Worm (Caenorhabditis elegans) whole organism, L4 larva: ENCODE measurements around the gene T07C4.3.

ENCODE experiments used
- F10B5.3 ChIP-seq: sonication (generic microtip); optimal IDR thresholded peaks from 2 replicates; lab custom pipeline; 2016; ENCODE audit warnings: mild to moderate bottlenecking, missing genetic modification characterization, missing compliant biosample characterization
- F26F4.8 ChIP-seq: fragments of 200-800 bp; sonication (Bioruptor generic); conservative IDR thresholded peaks from 2 replicates; pipeline ENCODE4 v1.3.6; 2022; ENCODE audit warnings: missing genetic modification characterization, missing compliant biosample characterization
- F37D6.2 ChIP-seq: sonication (generic microtip); optimal IDR thresholded peaks from 2 replicates; lab custom pipeline; 2016; ENCODE audit warnings: mild to moderate bottlenecking, missing genetic modification characterization, missing compliant biosample characterization
- R02D3.7 ChIP-seq: fragments of 150-350 bp; sonication (generic microtip); optimal IDR thresholded peaks from 3 replicates; lab custom pipeline; 2014; ENCODE audit warnings: missing biosample characterization, missing genetic modification characterization
- aha-1 ChIP-seq: fragments of 150-350 bp; peaks from one replicate; lab custom pipeline; 2014; ENCODE audit warnings: missing biosample characterization, missing genetic modification characterization
- arid-1 ChIP-seq: fragments of 200-800 bp; sonication (Bioruptor generic); conservative IDR thresholded peaks from 2 replicates; pipeline ENCODE4 v1.3.6; 2022; ENCODE audit warnings: missing genetic modification reagents, missing genetic modification characterization, missing compliant biosample characterization
- attf-4 ChIP-seq: sonication (generic microtip); optimal IDR thresholded peaks from 3 replicates; lab custom pipeline; 2017; ENCODE audit warnings: missing biosample characterization, missing genetic modification characterization
- ceh-82 ChIP-seq: sonication (generic microtip); optimal IDR thresholded peaks from 2 replicates; lab custom pipeline; 2017; ENCODE audit warnings: missing biosample characterization, missing genetic modification characterization
- ces-1 ChIP-seq: fragments of 150-350 bp; sonication (generic microtip); optimal IDR thresholded peaks from 4 replicates; lab custom pipeline; 2014; ENCODE audit warnings: missing biosample characterization, missing genetic modification reagents, missing genetic modification characterization
- daf-12 ChIP-seq: fragments of 150-350 bp; optimal IDR thresholded peaks from 2 replicates; lab custom pipeline; 2014; ENCODE audit warnings: missing biosample characterization, missing genetic modification reagents, missing genetic modification characterization
- daf-19 ChIP-seq: fragments of 200-800 bp; sonication (Bioruptor generic); conservative IDR thresholded peaks from 2 replicates; pipeline ENCODE4 v1.3.6; 2022; ENCODE audit warnings: missing genetic modification characterization, missing compliant biosample characterization
- dmd-8 ChIP-seq: fragments of 200-800 bp; sonication (Bioruptor generic); IDR thresholded peaks from 2 replicates; pipeline ENCODE4 v1.3.6; 2022; ENCODE audit warnings: missing genetic modification characterization, missing compliant biosample characterization
- fos-1 ChIP-seq: fragments of 150-350 bp; optimal IDR thresholded peaks from 2 replicates; lab custom pipeline; 2014; ENCODE audit warnings: missing biosample characterization, missing genetic modification characterization
- hif-1 ChIP-seq, 2 experiments: sonication (generic microtip); optimal IDR thresholded peaks; 2 replicates each; lab custom pipeline; 2016 to 2017; ENCODE audit warnings: missing compliant biosample characterization in 2 of 2, missing genetic modification characterization in 2 of 2, missing genetic modification reagents in 2 of 2, missing genotype in 2 of 2, mild to moderate bottlenecking in 1 of 2
- hlh-30 ChIP-seq: sonication (generic microtip); optimal IDR thresholded peaks from 2 replicates; lab custom pipeline; 2017; ENCODE audit warnings: antibody characterized with exemption, mild to moderate bottlenecking, missing genetic modification characterization, missing compliant biosample characterization; ENCODE audit not compliant: insufficient read depth
- hmg-1.1 ChIP-seq: fragments of 200-800 bp; sonication (Bioruptor generic); IDR thresholded peaks from 2 replicates; pipeline ENCODE4 v1.3.6; 2022; ENCODE audit warnings: missing genetic modification reagents, missing genetic modification characterization, missing compliant biosample characterization
- lin-1 ChIP-seq: fragments of 200-800 bp; sonication (Bioruptor generic); IDR thresholded peaks from 2 replicates; pipeline ENCODE4 v1.3.6; 2022; ENCODE audit warnings: missing genetic modification reagents, missing genetic modification characterization, missing compliant biosample characterization
- lin-13 ChIP-seq: fragments of 150-350 bp; optimal IDR thresholded peaks from 2 replicates; lab custom pipeline; 2014; ENCODE audit warnings: missing biosample characterization, missing genetic modification reagents, missing genetic modification characterization
- lin-29 ChIP-seq: fragments of 200-800 bp; sonication (Bioruptor generic); IDR thresholded peaks from 2 replicates; pipeline ENCODE4 v1.3.6; 2022; ENCODE audit warnings: missing genetic modification reagents, missing genetic modification characterization, missing compliant biosample characterization
- lir-3 ChIP-seq: sonication (generic microtip); optimal IDR thresholded peaks from 2 replicates; lab custom pipeline; 2016; ENCODE audit warnings: mild to moderate bottlenecking, missing genetic modification characterization, missing compliant biosample characterization
- lsy-2 ChIP-seq, 2 experiments: fragments of 150-350 bp in 1 of 2; sonication (generic microtip) in 1 of 2; optimal IDR thresholded peaks; 2 replicates each; lab custom pipeline; 2014 to 2017; ENCODE audit warnings: missing biosample characterization in 2 of 2, missing genetic modification characterization in 2 of 2
- madf-9 ChIP-seq: fragments of 200-800 bp; sonication (Bioruptor generic); conservative IDR thresholded peaks from 2 replicates; pipeline ENCODE4 v1.3.6; 2022; ENCODE audit warnings: missing genetic modification reagents, missing genetic modification characterization, missing compliant biosample characterization
- mdt-29 ChIP-seq: fragments of 200-800 bp; sonication (Bioruptor generic); IDR thresholded peaks from 2 replicates; pipeline ENCODE4 v1.3.6; 2022; ENCODE audit warnings: missing genetic modification reagents, missing genetic modification characterization, missing compliant biosample characterization
- mep-1 ChIP-seq: fragments of 150-350 bp; sonication (generic microtip); optimal IDR thresholded peaks from 3 replicates; lab custom pipeline; 2014; ENCODE audit warnings: missing biosample characterization, missing genetic modification characterization
- nhr-102 ChIP-seq: sonication (generic microtip); optimal IDR thresholded peaks from 2 replicates; lab custom pipeline; 2016; ENCODE audit warnings: mild to moderate bottlenecking, missing genetic modification characterization, moderate library complexity, missing compliant biosample characterization
- nhr-11 ChIP-seq: fragments of 150-350 bp; optimal IDR thresholded peaks from 2 replicates; lab custom pipeline; 2014; ENCODE audit warnings: missing biosample characterization, missing genetic modification characterization
- nhr-41 ChIP-seq: fragments of 200-800 bp; sonication (Bioruptor generic); IDR thresholded peaks from 2 replicates; pipeline ENCODE4 v1.3.6; 2022; ENCODE audit warnings: missing genetic modification reagents, missing genetic modification characterization, missing compliant biosample characterization
- nhr-48 ChIP-seq: sonication (generic microtip); optimal IDR thresholded peaks from 2 replicates; lab custom pipeline; 2016; ENCODE audit warnings: mild to moderate bottlenecking, missing genetic modification characterization, missing compliant biosample characterization
- nhr-6 ChIP-seq: fragments of 150-350 bp; optimal IDR thresholded peaks from 2 replicates; lab custom pipeline; 2014; ENCODE audit warnings: missing biosample characterization, missing genetic modification characterization
- nhr-77 ChIP-seq: fragments of 150-350 bp; optimal IDR thresholded peaks from 2 replicates; lab custom pipeline; 2014; ENCODE audit warnings: missing biosample characterization, missing genetic modification characterization
- pha-4 ChIP-seq, 2 experiments: fragments of 150-350 bp in 1 of 2; fragments of 200-800 bp in 1 of 2; sonication (Bioruptor generic) in 1 of 2; IDR thresholded peaks in 1 of 2; optimal IDR thresholded peaks in 1 of 2; 2 replicates each; pipeline versions ENCODE4 v1.3.6 to Lab custom; 2014 to 2022; ENCODE audit warnings: missing genetic modification characterization in 2 of 2, missing genetic modification reagents in 2 of 2, missing biosample characterization in 1 of 2, missing compliant biosample characterization in 1 of 2
- php-3 ChIP-seq: fragments of 200-800 bp; sonication (Bioruptor generic); IDR thresholded peaks from 2 replicates; pipeline ENCODE4 v1.3.6; 2022; ENCODE audit warnings: missing genetic modification reagents, missing genetic modification characterization, missing compliant biosample characterization
- rbr-2 ChIP-seq: sonication (generic microtip); optimal IDR thresholded peaks from 2 replicates; lab custom pipeline; 2016; ENCODE audit warnings: missing genotype, missing genetic modification characterization, missing compliant biosample characterization
- saeg-2 ChIP-seq: fragments of 200-800 bp; sonication (Bioruptor generic); IDR thresholded peaks from 2 replicates; pipeline ENCODE4 v1.3.6; 2022; ENCODE audit warnings: missing genetic modification reagents, missing genetic modification characterization, missing compliant biosample characterization
- set-16 ChIP-seq: fragments of 200-800 bp; sonication (Bioruptor generic); IDR thresholded peaks from 2 replicates; pipeline ENCODE4 v1.3.6; 2022; ENCODE audit warnings: missing genetic modification reagents, missing genetic modification characterization, missing compliant biosample characterization
- skn-1 ChIP-seq: fragments of 150-350 bp; optimal IDR thresholded peaks from 2 replicates; lab custom pipeline; 2014; ENCODE audit warnings: missing biosample characterization, missing genetic modification characterization
- snpc-1.2 ChIP-seq: fragments of 200-800 bp; sonication (Bioruptor generic); IDR thresholded peaks from 2 replicates; pipeline ENCODE4 v1.3.6; 2022; ENCODE audit warnings: missing genetic modification reagents, missing genetic modification characterization, missing compliant biosample characterization
- tra-1 ChIP-seq: fragments of 200-800 bp; sonication (Bioruptor generic); IDR thresholded peaks from 2 replicates; pipeline ENCODE4 v1.3.6; 2022; ENCODE audit warnings: missing genetic modification reagents, missing genetic modification characterization, missing compliant biosample characterization
- unc-39 ChIP-seq: sonication (generic microtip); optimal IDR thresholded peaks from 2 replicates; lab custom pipeline; 2017; ENCODE audit warnings: missing biosample characterization, missing genetic modification characterization
- unc-62 ChIP-seq, 3 experiments: fragments of 150-350 bp in 1 of 3; sonication (generic microtip); optimal IDR thresholded peaks in 2 of 3; peaks in 1 of 3; 1 replicate in 1 of 3; 2 replicates in 2 of 3; lab custom pipeline; 2014 to 2017; ENCODE audit warnings: missing biosample characterization in 3 of 3, missing genetic modification characterization in 3 of 3, missing genetic modification reagents in 3 of 3, missing genotype in 1 of 3
- zag-1 ChIP-seq: fragments of 150-350 bp; optimal IDR thresholded peaks from 2 replicates; lab custom pipeline; 2014; ENCODE audit warnings: missing biosample characterization, missing genetic modification characterization
- zfp-3 ChIP-seq: fragments of 200-800 bp; sonication (Bioruptor generic); conservative IDR thresholded peaks from 2 replicates; pipeline ENCODE4 v1.3.6; 2022; ENCODE audit warnings: missing genetic modification reagents, missing genetic modification characterization, missing compliant biosample characterization
- ztf-7 ChIP-seq: fragments of 150-350 bp; optimal IDR thresholded peaks from 2 replicates; lab custom pipeline; 2014; ENCODE audit warnings: missing biosample characterization, missing genetic modification characterization

The T07C4.3 gene

DNA sequence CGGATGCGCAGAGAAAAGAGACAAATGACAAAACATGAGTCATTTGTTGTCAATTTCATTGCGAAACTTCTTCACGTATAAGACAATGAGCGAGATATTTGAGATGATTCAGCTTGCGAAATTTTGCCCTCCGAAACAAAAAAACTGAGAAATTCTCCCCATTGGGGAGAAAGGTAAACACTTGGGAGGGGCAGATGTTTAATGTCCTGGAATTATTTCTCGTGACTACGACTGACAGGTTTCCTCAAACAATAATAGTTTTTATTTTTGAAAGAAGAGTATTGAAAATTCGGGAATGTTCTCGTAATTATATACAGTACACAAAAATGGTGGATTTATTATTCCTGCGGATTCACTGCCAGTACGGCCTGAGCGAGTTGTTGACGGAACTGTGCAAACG is 20.7 kb upstream of the T07C4.3 start (continued):
- TF ChIP-seq php-3 (GFP tag; lab: Robert Waterston, UW) (no peak), lin-13 (GFP tag; lab: Kevin White, UChicago) (no peak), rbr-2 (tag; lab: Kevin White, UChicago) (no peak), aha-1 (tag; lab: Kevin White, UChicago) (peak; percentile 31), unc-39 (tag; lab: Kevin White, UChicago) (no peak), nhr-102 (tag; lab: Kevin White, UChicago) (no peak), zfp-3 (GFP tag; lab: Robert Waterston, UW) (no peak), pha-4 (GFP tag; IDR thresholded peaks at IDR 0.05; lab: Robert Waterston, UW) (0 out of 2 replicates have a peak, but pooled peaks have one; percentile 32), pha-4 (tag; optimal IDR thresholded peaks at IDR 0.05; lab: Kevin White, UChicago) (peak; percentile 64), arid-1 (GFP tag; lab: Robert Waterston, UW) (no peak), mdt-29 (GFP tag; lab: Robert Waterston, UW) (peak; percentile 17; the same call in 1 of the 2 replicates), ces-1 (GFP tag; lab: Kevin White, UChicago) (no peak), nhr-41 (GFP tag; lab: Robert Waterston, UW) (no peak), nhr-6 (peak; percentile 15)
- TF ChIP-seq, all 104 proteins: peak for 10

DNA sequence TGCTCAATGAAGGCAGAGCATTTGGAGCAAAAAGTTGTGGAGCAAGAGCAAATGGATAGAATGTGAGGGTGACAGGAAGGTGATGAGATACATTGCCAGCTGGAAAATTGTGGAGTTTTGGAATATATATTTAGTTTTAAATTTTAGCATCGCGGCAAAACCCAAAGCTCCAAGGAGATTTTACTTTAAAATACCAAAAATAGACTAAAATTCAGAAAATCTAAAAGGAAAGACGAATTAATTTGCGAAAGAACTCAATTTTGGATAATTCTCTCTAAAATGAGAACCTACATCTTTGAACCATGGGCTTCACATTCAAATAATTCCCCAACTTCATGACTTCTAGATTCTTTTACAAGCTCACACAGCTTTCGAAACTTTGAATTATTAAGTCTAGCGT is 19.4 kb upstream of the T07C4.3 start, which contains the start of gene T07C4.12:
T07C4.12 (minus strand) TSS at position 101 of the 400 bp plus-strand sequence.
- TF ChIP-seq nhr-11 (tag; lab: Kevin White, UChicago) = no peak
- no peak for TF ChIP-seq saeg-2 (GFP tag; lab: Robert Waterston, UW)
- TF ChIP-seq mep-1 (tag; lab: Kevin White, UChicago) = no peak
- no peak for TF ChIP-seq ceh-82 (tag; lab: Kevin White, UChicago)
- no peak for TF ChIP-seq hlh-30 (tag; lab: Kevin White, UChicago)
- no peak for TF ChIP-seq rbr-2 (tag; lab: Kevin White, UChicago)
- TF ChIP-seq lir-3 (tag; lab: Kevin White, UChicago) = no peak
- TF ChIP-seq lsy-2 (tag; optimal IDR thresholded peaks at IDR 0.05; lab: Kevin White, UChicago) = no peak
- no peak for TF ChIP-seq aha-1 (tag; lab: Kevin White, UChicago)

DNA sequence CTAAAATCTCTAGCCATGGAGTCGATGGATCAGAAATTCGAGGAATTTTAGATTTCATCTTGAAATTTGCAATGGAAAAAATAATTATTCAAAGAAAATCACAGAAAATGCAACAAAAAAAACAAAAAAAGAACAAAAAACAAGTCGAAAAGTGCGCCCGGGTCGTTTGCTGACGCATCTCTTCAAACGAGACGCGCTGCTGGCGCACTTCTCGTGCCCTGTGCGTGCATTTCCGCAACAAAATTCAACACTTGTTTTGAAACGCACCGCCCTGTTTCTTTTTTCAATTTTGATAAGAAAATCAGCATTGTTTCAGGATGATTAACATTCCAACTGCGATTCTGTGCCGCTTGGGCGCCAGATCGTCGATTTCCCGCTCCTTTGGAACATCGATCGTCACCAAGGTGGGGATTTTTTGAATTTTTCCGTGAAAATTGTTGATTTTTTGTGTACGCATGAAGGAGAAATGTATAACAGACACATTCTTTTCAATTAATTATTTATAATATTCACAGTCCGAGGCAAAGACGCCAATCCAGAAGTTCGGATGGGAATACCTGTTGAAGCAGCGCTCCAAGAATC is 17.9 kb upstream of the T07C4.3 start, which contains the start of the genes jmjd-4 and mev-1:
jmjd-4 (minus strand) TSS at position 58 of the 582 bp plus-strand sequence.
mev-1 (plus strand) TSS at position 317 of the 582 bp plus-strand sequence.
- TF ChIP-seq hmg-1.1 (GFP tag; lab: Robert Waterston, UW) (peak; percentile 89), aha-1 (tag; lab: Kevin White, UChicago) (peak; percentile 99), fos-1 (no peak), hif-1 (tag; optimal IDR thresholded peaks at IDR 0.05; lab: Kevin White, UChicago) (peak; percentile 85 to 99), nhr-41 (GFP tag; lab: Robert Waterston, UW) (peak; percentile 49; the same call in 1 of the 2 replicates), F26F4.8 (GFP tag; lab: Robert Waterston, UW) (no peak), hlh-30 (tag; lab: Kevin White, UChicago) (peak; percentile 82), unc-62 (GFP tag; optimal IDR thresholded peaks at IDR 0.05 in 1 of 2; lab: Kevin White, UChicago) (no peak), unc-62 (tag; optimal IDR thresholded peaks at IDR 0.05; lab: Kevin White, UChicago) (no peak), daf-12 (tag; lab: Kevin White, UChicago) (no peak), F37D6.2 (tag; lab: Kevin White, UChicago) (peak; percentile 72), F10B5.3 (tag; lab: Kevin White, UChicago) (peak; percentile 45), dmd-8 (no peak), pha-4 (GFP tag; IDR thresholded peaks at IDR 0.05; lab: Robert Waterston, UW) (peak; percentile 76; the same call in 1 of the 2 replicates), pha-4 (tag; optimal IDR thresholded peaks at IDR 0.05; lab: Kevin White, UChicago) (no peak), snpc-1.2 (GFP tag; lab: Robert Waterston, UW) (0 out of 2 replicates have a peak, but pooled peaks have one; percentile 39), lin-1 (GFP tag; lab: Robert Waterston, UW) (peak; percentile 72; the same call in 1 of the 2 replicates), tra-1 (GFP tag; lab: Robert Waterston, UW) (peak; percentile 82), zfp-3 (GFP tag; lab: Robert Waterston, UW) (peak; percentile 78), zag-1 (tag; lab: Kevin White, UChicago) (no peak), nhr-77 (tag; lab: Kevin White, UChicago) (peak; percentile 71), set-16 (GFP tag; lab: Robert Waterston, UW) (peak; percentile 21; the same call in 1 of the 2 replicates), ztf-7 (tag; lab: Kevin White, UChicago) (peak; percentile 5), unc-39 (tag; lab: Kevin White, UChicago) (no peak), skn-1 (tag; lab: Kevin White, UChicago) (no peak), daf-19 (GFP tag; lab: Robert Waterston, UW) (0 out of 2 replicates have a peak, but pooled peaks have one; percentile 67), attf-4 (tag; lab: Kevin White, UChicago) (no peak), R02D3.7 (tag; lab: Kevin White, UChicago) (no peak), nhr-48 (tag; lab: Kevin White, UChicago) (peak; percentile 44), lin-29 (GFP tag; lab: Robert Waterston, UW) (peak; percentile 74), php-3 (GFP tag; lab: Robert Waterston, UW) (peak; percentile 69), madf-9 (GFP tag; lab: Robert Waterston, UW) (0 out of 2 replicates have a peak, but pooled peaks have one; percentile 41)
